Worm (Caenorhabditis elegans): ENCODE results near the gene fbxa-118.

- TF ChIP-seq flt-1 (GFP tag; IDR thresholded peaks at IDR 0.05) (no peak), hmbx-1 (tag; optimal IDR thresholded peaks at IDR 0.05) (no peak), ama-1 (optimal IDR thresholded peaks at IDR 0.05) (no peak), sea-1 (GFP tag; conservative IDR thresholded peaks at IDR 0.05) (no peak), ceh-13 (GFP tag; optimal IDR thresholded peaks at IDR 0.05) (no peak), aly-1 (tag; optimal IDR thresholded peaks at IDR 0.05) (no peak), F13C5.2 (tag; optimal IDR thresholded peaks at IDR 0.05) (no peak)
Observed at ce11 chrV:19743305-19743704, 33.8 kb downstream of the fbxa-118 start, which contains the start of gene W04E12.4.

All from whole organism, early embryonic.